Worm (Caenorhabditis elegans) whole organism, late embryonic: ENCODE data around the gene F30H5.3.

ENCODE experiments used
- ama-1 ChIP-seq: fragments of 150-350 bp; optimal IDR thresholded peaks from 2 replicates; lab custom pipeline; 2014
- ceh-48 ChIP-seq: sonication (generic microtip); optimal IDR thresholded peaks from 2 replicates; lab custom pipeline; 2016; ENCODE audit warnings: missing genetic modification characterization, inconsistent platforms, missing compliant biosample characterization
- elt-2 ChIP-seq: sonication (generic microtip); optimal IDR thresholded peaks from 2 replicates; lab custom pipeline; 2016; ENCODE audit warnings: missing genetic modification reagents, missing genetic modification characterization, missing compliant biosample characterization
- ets-4 ChIP-seq: sonication (generic microtip); optimal IDR thresholded peaks from 2 replicates; lab custom pipeline; 2016; ENCODE audit warnings: missing genetic modification characterization, missing compliant biosample characterization
- fkh-6 ChIP-seq: sonication (generic microtip); optimal IDR thresholded peaks from 2 replicates; lab custom pipeline; 2016; ENCODE audit warnings: missing genetic modification characterization, missing compliant biosample characterization
- pax-1 ChIP-seq: fragments of 150-350 bp; optimal IDR thresholded peaks from 2 replicates; lab custom pipeline; 2014; ENCODE audit warnings: missing biosample characterization, missing genetic modification characterization
- pha-4 ChIP-seq: fragments of 150-350 bp; optimal IDR thresholded peaks from 2 replicates; lab custom pipeline; 2018; ENCODE audit warnings: missing biosample characterization, missing genetic modification reagents, missing genetic modification characterization
- syd-9 ChIP-seq: sonication (generic microtip); optimal IDR thresholded peaks from 2 replicates; lab custom pipeline; 2016; ENCODE audit warnings: mild to moderate bottlenecking, missing genetic modification characterization, moderate library complexity, missing compliant biosample characterization
- unc-55 ChIP-seq: sonication (generic microtip); optimal IDR thresholded peaks from 2 replicates; lab custom pipeline; 2017; ENCODE audit warnings: missing biosample characterization, missing genetic modification reagents, missing genetic modification characterization

- TF ChIP-seq pha-4 = no peak
- no peak for TF ChIP-seq ama-1 (lab: Kevin White, UChicago)
- TF ChIP-seq syd-9 (tag; lab: Kevin White, UChicago) = no peak
- TF ChIP-seq pax-1 (tag; lab: Kevin White, UChicago) = no peak
- no peak for TF ChIP-seq elt-2 (tag; lab: Kevin White, UChicago)
- no peak for TF ChIP-seq ets-4 (tag; lab: Kevin White, UChicago)
- TF ChIP-seq unc-55 (GFP tag; lab: Kevin White, UChicago) = no peak
- TF ChIP-seq ceh-48 = no peak
- TF ChIP-seq fkh-6 (tag; lab: Kevin White, UChicago) = no peak
Measured at ce11 chrIII:463711-464110, 48.3 kb downstream of the F30H5.3 start, which contains the start of gene Y55B1BR.6.
